Worm (Caenorhabditis elegans) whole organism, L2 larva: ENCODE results near the gene pho-1.

ENCODE experiments used
- aly-2 ChIP-seq: fragments of 150-350 bp; optimal IDR thresholded peaks from 2 replicates; lab custom pipeline; 2014; ENCODE audit warnings: missing biosample characterization, missing genetic modification characterization
- egl-27 ChIP-seq: sonication (generic microtip); optimal IDR thresholded peaks from 3 replicates; lab custom pipeline; 2017; ENCODE audit warnings: missing biosample characterization, missing genetic modification reagents, missing genetic modification characterization
- fos-1 ChIP-seq: fragments of 150-350 bp; optimal IDR thresholded peaks from 2 replicates; lab custom pipeline; 2014; ENCODE audit warnings: missing biosample characterization, missing genetic modification characterization
- lin-13 ChIP-seq: fragments of 150-350 bp; optimal IDR thresholded peaks from 2 replicates; lab custom pipeline; 2014; ENCODE audit warnings: missing biosample characterization, missing genetic modification reagents, missing genetic modification characterization
- mab-5 ChIP-seq: fragments of 150-350 bp; optimal IDR thresholded peaks from 2 replicates; lab custom pipeline; 2014; ENCODE audit warnings: missing biosample characterization, missing genetic modification characterization
- unc-55 ChIP-seq: fragments of 150-350 bp; sonication (generic microtip); optimal IDR thresholded peaks from 3 replicates; lab custom pipeline; 2014; ENCODE audit warnings: missing biosample characterization, missing genetic modification reagents, missing genetic modification characterization
- unc-62 ChIP-seq: fragments of 150-350 bp; optimal IDR thresholded peaks from 2 replicates; lab custom pipeline; 2014; ENCODE audit warnings: missing biosample characterization, missing genetic modification reagents, missing genetic modification characterization

- TF ChIP-seq egl-27 (no peak), lin-13 (GFP tag; lab: Kevin White, UChicago) (no peak), aly-2 (tag; lab: Kevin White, UChicago) (no peak), unc-62 (GFP tag; lab: Kevin White, UChicago) (no peak), mab-5 (tag; lab: Kevin White, UChicago) (no peak), fos-1 (no peak), unc-55 (GFP tag; lab: Kevin White, UChicago) (no peak)
Observed at ce11 chrII:5210830-5211229, 24.8 kb downstream of the pho-1 start, which contains the start of gene C34F11.8.
